Fruit fly (Drosophila melanogaster) whole organism, pupa: ENCODE measurements around the gene Or98a.

Source experiments
- CG12605 ChIP-seq: fragments of 200-800 bp; sonication (Bioruptor generic); IDR thresholded peaks from 2 replicates; pipeline ENCODE4 v1.3.6; 2022; ENCODE audit warnings: missing biosample characterization, missing genetic modification characterization
- CG14655 ChIP-seq: fragments of 200-800 bp; sonication (Bioruptor generic); optimal IDR thresholded peaks from 3 replicates; lab custom pipeline; 2017; ENCODE audit warnings: mild to moderate bottlenecking, missing biosample characterization, missing genetic modification reagents, missing genetic modification characterization
- CG4496 ChIP-seq: fragments of 200-800 bp; sonication (Bioruptor generic); IDR thresholded peaks from 3 replicates; pipeline ENCODE4 v1.3.6; 2022; ENCODE audit warnings: missing biosample characterization, missing genetic modification characterization
- CG8159 ChIP-seq: fragments of 200-800 bp; sonication (Bioruptor generic); optimal IDR thresholded peaks from 3 replicates; lab custom pipeline; 2018; ENCODE audit warnings: missing biosample characterization, mild to moderate bottlenecking, missing genetic modification characterization, moderate library complexity
- CG8301 ChIP-seq: fragments of 200-800 bp; sonication (Bioruptor generic); optimal IDR thresholded peaks from 2 replicates; lab custom pipeline; 2018; ENCODE audit warnings: missing biosample characterization, mild to moderate bottlenecking, missing genetic modification characterization
- CG9948 ChIP-seq: fragments of 200-800 bp; sonication (Bioruptor generic); optimal IDR thresholded peaks from 2 replicates; lab custom pipeline; 2018; ENCODE audit warnings: missing biosample characterization, mild to moderate bottlenecking, missing genetic modification characterization, moderate library complexity
- EcR ChIP-seq: fragments of 200-800 bp; sonication (Bioruptor generic); optimal IDR thresholded peaks from 3 replicates; lab custom pipeline; 2019; ENCODE audit warnings: missing biosample characterization, missing genetic modification characterization, mild to moderate bottlenecking, moderate library complexity, missing genetic modification reagents
- Pif1B ChIP-seq: fragments of 200-800 bp; sonication (Bioruptor generic); optimal IDR thresholded peaks from 3 replicates; lab custom pipeline; 2016; ENCODE audit warnings: missing biosample characterization, missing genetic modification characterization
- Snoo ChIP-seq: fragments of 200-800 bp; sonication (Bioruptor generic); optimal IDR thresholded peaks from 3 replicates; lab custom pipeline; 2017; ENCODE audit warnings: missing biosample characterization, mild to moderate bottlenecking, missing genetic modification characterization, inconsistent platforms
- rn ChIP-seq: fragments of 200-800 bp; sonication (Bioruptor generic); IDR thresholded peaks from 2 replicates; pipeline ENCODE4 v1.3.6; 2022; ENCODE audit warnings: missing biosample characterization, missing genetic modification characterization

- no peak for TF ChIP-seq CG8159 (tag; lab: Kevin White, UChicago)
- TF ChIP-seq rn (GFP tag; lab: Robert Waterston, UW), result no peak
- no peak for TF ChIP-seq CG12605 (GFP tag; lab: Robert Waterston, UW)
- no peak for TF ChIP-seq CG8301 (tag; lab: Kevin White, UChicago)
- TF ChIP-seq Pif1B (GFP tag; lab: Kevin White, UChicago), result no peak
- no peak for TF ChIP-seq Snoo
- no peak for TF ChIP-seq CG9948 (tag; lab: Kevin White, UChicago)
- no peak for TF ChIP-seq EcR (GFP tag; lab: Kevin White, UChicago)
- TF ChIP-seq CG14655 (GFP tag; lab: Kevin White, UChicago), result no peak
- no peak for TF ChIP-seq CG4496 (GFP tag; lab: Robert Waterston, UW)
Measured at dm6 chr3R:27826188-27826587, 19.6 kb upstream of the Or98a start.
